Worm (Caenorhabditis elegans): ENCODE data around the gene B0304.4.

DNA sequence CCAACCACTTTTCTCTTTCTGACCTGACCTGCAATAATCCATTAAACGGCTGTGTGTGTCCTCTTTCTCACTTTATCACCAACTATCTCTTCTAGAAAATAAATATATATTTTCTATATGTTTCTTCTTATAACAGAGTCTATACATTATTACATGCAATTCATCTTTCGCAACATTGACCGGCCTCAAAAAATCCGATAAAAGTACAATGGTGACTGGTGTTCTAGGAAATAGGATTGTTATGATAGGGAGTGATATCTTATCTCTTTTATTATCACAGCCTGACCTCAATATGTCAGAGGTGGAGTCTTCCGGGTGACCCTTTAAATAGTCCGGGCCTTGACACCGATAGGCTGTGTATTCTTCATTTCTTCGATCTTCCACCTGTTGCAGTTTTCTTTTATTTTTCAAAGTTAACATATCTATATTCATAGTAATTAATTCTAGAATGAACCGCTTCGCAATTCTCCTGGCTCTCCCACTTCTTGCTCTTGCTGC lies 39.5 kb upstream of the B0304.4 start, which contains the start of gene dao-2:
- no peak for TF ChIP-seq ama-1 (optimal IDR thresholded peaks at IDR 0.05)
- no peak for TF ChIP-seq nhr-10 (tag; optimal IDR thresholded peaks at IDR 0.05)
- no peak for TF ChIP-seq dmd-6 (GFP tag; IDR thresholded peaks at IDR 0.05)
- no peak for TF ChIP-seq fkh-10 (GFP tag; optimal IDR thresholded peaks at IDR 0.05)
- no peak for TF ChIP-seq T26A8.4 (GFP tag; IDR thresholded peaks at IDR 0.05)

Data from whole organism, L4 larva.